Worm (Caenorhabditis elegans): ENCODE results near the gene acs-2.
A peak's percentile ranks its signal among the peaks of the same experiment; 100 is the strongest.

Gene acs-2

DNA sequence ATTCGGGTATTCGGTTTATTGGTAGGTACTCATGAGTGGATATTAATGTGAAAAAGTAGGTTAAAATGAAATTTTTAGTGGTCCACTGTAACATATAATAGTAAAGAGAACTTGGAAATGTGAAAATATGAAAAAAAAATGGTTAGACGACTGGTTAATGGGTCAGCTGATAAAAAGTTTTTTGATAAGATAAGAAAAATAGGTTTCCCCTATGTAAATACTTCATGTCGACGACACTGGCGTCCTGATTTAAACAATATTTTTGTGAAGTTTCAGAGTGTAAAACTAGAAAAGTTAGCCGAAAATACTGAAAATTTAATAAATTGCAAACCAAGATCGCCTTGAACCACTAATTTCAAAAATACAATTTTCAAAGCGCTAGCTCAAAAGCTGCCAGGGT, 34.1 kb upstream of the acs-2 start, which contains the start of gene F21A3.11:
Gene F21A3.11 (minus strand): TSS at position 117 of the 400 bp plus-strand sequence.
- TF ChIP-seq elt-2 (tag; optimal IDR thresholded peaks at IDR 0.05), result peak; percentile 69
- no peak for TF ChIP-seq C38D4.7 (GFP tag; optimal IDR thresholded peaks at IDR 0.05)

DNA sequence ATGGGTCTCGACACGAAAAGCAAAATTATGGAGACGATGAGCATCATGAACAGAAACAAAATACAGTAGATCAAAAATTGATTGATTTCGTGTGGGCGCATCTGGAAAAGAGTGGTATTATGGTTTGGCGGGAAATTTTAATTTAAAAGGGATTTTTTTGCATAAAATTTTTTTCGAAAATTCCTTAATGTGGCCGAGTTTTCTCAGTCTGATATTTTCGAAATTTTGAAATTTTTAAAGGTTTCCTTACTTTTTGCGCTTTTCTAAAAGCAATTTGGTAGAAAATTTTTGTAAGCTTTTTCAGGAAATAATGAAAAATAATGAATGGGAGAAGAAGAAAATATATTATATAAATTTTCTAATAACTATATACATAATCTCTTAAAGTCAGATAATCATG, 33.3 kb upstream of the acs-2 start, which contains the start of gene F21A3.2:
Gene F21A3.2 (minus strand): TSS at position 101 of the 400 bp plus-strand sequence.
- TF ChIP-seq K02D7.2 (tag; optimal IDR thresholded peaks at IDR 0.05), result no peak
- no peak for TF ChIP-seq eyg-1 (tag; optimal IDR thresholded peaks at IDR 0.05)
- no peak for TF ChIP-seq elt-2 (tag; optimal IDR thresholded peaks at IDR 0.05)
- TF ChIP-seq mec-3 (tag; optimal IDR thresholded peaks at IDR 0.05; ENCODE audit: borderline replicate concordance), result no peak
- TF ChIP-seq lim-6 (tag; optimal IDR thresholded peaks at IDR 0.05), result no peak
- no peak for TF ChIP-seq nfya-1 (tag; optimal IDR thresholded peaks at IDR 0.05)
- no peak for TF ChIP-seq ceh-24 (tag; optimal IDR thresholded peaks at IDR 0.05)

DNA sequence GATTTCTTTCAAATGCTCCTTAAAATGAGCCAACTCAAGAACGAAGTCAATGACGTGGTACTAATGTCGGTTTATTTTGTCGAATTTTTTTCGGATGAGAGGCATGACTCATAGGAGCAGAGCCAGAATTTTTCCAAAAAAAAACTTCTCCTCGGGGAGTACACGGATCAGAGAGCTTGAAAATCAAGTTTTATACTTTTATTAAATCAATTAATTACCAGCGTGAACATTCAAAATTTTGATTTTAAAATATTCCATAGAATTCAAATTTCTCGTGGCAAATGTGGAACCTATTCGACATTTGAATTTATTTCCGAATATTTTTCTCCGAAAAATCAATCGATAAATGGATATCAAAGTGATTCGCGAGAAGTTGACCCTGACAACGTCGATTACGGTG, 30.9 kb upstream of the acs-2 start, which contains the start of gene F21A3.4:
Gene F21A3.4 (plus strand): TSS at position 301 of the 400 bp plus-strand sequence.
- TF ChIP-seq tbx-7 (tag; optimal IDR thresholded peaks at IDR 0.05) (no peak), pha-4 (tag; optimal IDR thresholded peaks at IDR 0.05) (no peak), ztf-16 (tag; optimal IDR thresholded peaks at IDR 0.05) (no peak), K09A11.1 (tag; optimal IDR thresholded peaks at IDR 0.05; ENCODE audit: insufficient read depth) (no peak), syd-9 (tag; optimal IDR thresholded peaks at IDR 0.05) (no peak), npax-4 (tag; optimal IDR thresholded peaks at IDR 0.05) (no peak), elt-2 (tag; optimal IDR thresholded peaks at IDR 0.05) (no peak), K02D7.2 (tag; optimal IDR thresholded peaks at IDR 0.05) (no peak), madf-2 (tag; optimal IDR thresholded peaks at IDR 0.05) (no peak), ceh-19 (GFP tag; optimal IDR thresholded peaks at IDR 0.05) (no peak), hlh-8 (tag; optimal IDR thresholded peaks at IDR 0.05) (no peak), ets-4 (tag; optimal IDR thresholded peaks at IDR 0.05) (no peak), rnt-1 (tag; optimal IDR thresholded peaks at IDR 0.05) (no peak), fkh-6 (tag; optimal IDR thresholded peaks at IDR 0.05) (no peak), pha-2 (tag; optimal IDR thresholded peaks at IDR 0.05) (no peak), hlh-6 (tag; optimal IDR thresholded peaks at IDR 0.05) (no peak), ceh-22 (tag; optimal IDR thresholded peaks at IDR 0.05) (no peak), ceh-34 (tag; optimal IDR thresholded peaks at IDR 0.05) (no peak)

DNA sequence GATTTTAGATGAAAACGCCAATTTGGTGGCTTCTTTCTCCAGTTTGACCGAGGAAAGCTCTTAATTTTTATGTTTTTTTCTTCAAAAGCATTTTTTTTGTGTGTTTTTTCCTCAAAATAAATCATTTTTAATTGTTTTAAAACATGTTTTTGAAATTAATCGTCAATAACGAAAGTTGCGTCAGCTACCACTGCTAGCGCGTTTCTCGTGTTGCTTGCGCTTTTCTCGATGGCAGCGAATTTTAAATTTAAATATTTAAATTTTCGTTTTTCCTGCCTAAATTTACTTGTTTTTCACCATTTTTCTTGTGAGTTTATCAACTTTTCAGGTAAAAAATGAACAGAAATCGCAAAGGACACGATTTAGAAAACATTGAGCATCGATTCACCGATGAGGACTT, 29.3 kb upstream of the acs-2 start, which contains the start of gene prde-1:
Gene prde-1 (plus strand): TSS at position 322 of the 400 bp plus-strand sequence.
- TF ChIP-seq unc-42 (tag; optimal IDR thresholded peaks at IDR 0.05), result no peak
- no peak for TF ChIP-seq nhr-11 (tag; optimal IDR thresholded peaks at IDR 0.05)
- TF ChIP-seq ceh-30 (tag; optimal IDR thresholded peaks at IDR 0.05), result no peak
- no peak for TF ChIP-seq F13H6.1 (tag; optimal IDR thresholded peaks at IDR 0.05)
- TF ChIP-seq fkh-10 (GFP tag; optimal IDR thresholded peaks at IDR 0.05), result no peak
- TF ChIP-seq sox-2 (GFP tag; IDR thresholded peaks at IDR 0.05), result no peak
- TF ChIP-seq fax-1 (tag; optimal IDR thresholded peaks at IDR 0.05), result no peak
- no peak for TF ChIP-seq rnt-1 (tag; optimal IDR thresholded peaks at IDR 0.05)
- no peak for TF ChIP-seq lim-6 (tag; optimal IDR thresholded peaks at IDR 0.05)
- TF ChIP-seq ceh-18 (tag; optimal IDR thresholded peaks at IDR 0.05), result no peak
- TF ChIP-seq eyg-1 (tag; optimal IDR thresholded peaks at IDR 0.05), result no peak
- no peak for TF ChIP-seq T23F11.4 (GFP tag; optimal IDR thresholded peaks at IDR 0.05)
- no peak for TF ChIP-seq unc-86 (tag; optimal IDR thresholded peaks at IDR 0.05)

DNA sequence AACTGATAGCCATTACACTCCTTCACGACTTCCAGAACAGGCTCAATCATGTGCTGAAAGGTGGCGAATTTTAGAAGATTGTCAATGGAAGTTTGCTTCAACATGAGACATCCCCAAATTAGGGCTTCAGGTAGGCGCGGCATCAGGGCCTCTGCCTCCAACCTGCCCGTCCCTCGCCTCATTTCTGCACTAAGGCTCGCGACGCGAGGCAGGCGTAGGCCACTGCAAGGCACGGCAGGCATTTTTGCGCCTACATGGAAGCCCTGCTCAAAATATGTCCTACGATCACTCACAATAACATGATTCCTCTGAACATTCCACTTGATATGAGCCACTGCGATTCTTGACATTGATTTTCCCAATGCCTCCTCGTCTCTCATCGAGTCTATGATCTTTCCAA, 23.9 kb upstream of the acs-2 start:
- TF ChIP-seq pros-1 (tag; optimal IDR thresholded peaks at IDR 0.05) (no peak), unc-86 (tag; optimal IDR thresholded peaks at IDR 0.05) (no peak), odd-2 (tag; optimal IDR thresholded peaks at IDR 0.05) (no peak), ceh-19 (GFP tag; optimal IDR thresholded peaks at IDR 0.05) (no peak), ceh-22 (tag; optimal IDR thresholded peaks at IDR 0.05) (no peak), madf-2 (tag; optimal IDR thresholded peaks at IDR 0.05) (no peak), F13H6.1 (tag; optimal IDR thresholded peaks at IDR 0.05) (no peak), ceh-14 (tag; optimal IDR thresholded peaks at IDR 0.05) (no peak), eyg-1 (tag; optimal IDR thresholded peaks at IDR 0.05) (no peak), dve-1 (tag; optimal IDR thresholded peaks at IDR 0.05) (no peak), hlh-15 (tag; optimal IDR thresholded peaks at IDR 0.05) (no peak), che-1 (tag; optimal IDR thresholded peaks at IDR 0.05) (no peak), ceh-45 (GFP tag; IDR thresholded peaks at IDR 0.05) (no peak), ahr-1 (tag; optimal IDR thresholded peaks at IDR 0.05) (no peak), ceh-48 (tag; optimal IDR thresholded peaks at IDR 0.05) (no peak), fax-1 (tag; optimal IDR thresholded peaks at IDR 0.05) (no peak), pha-2 (tag; optimal IDR thresholded peaks at IDR 0.05) (no peak)

All from whole organism, late embryonic.